Worm (Caenorhabditis elegans) whole organism, young adult: ENCODE measurements around the gene F49C5.12.

Experiments used
- C06A6.2 ChIP-seq: fragments of 200-800 bp; sonication (Bioruptor generic); conservative IDR thresholded peaks from 2 replicates; pipeline ENCODE4 v1.3.6; 2022; ENCODE audit warnings: missing genetic modification characterization, missing compliant biosample characterization
- F10E7.11 ChIP-seq: sonication (generic microtip); optimal IDR thresholded peaks from 2 replicates; lab custom pipeline; 2017; ENCODE audit warnings: mild to moderate bottlenecking, missing genetic modification characterization, moderate library complexity, missing compliant biosample characterization
- F23B12.7 ChIP-seq: sonication (generic microtip); optimal IDR thresholded peaks from 2 replicates; lab custom pipeline; 2017; ENCODE audit warnings: missing genetic modification characterization, mild to moderate bottlenecking, missing compliant biosample characterization, antibody characterized with exemption, moderate library complexity; ENCODE audit not compliant: insufficient read depth
- K11D2.4 ChIP-seq: fragments of 200-800 bp; sonication (Bioruptor generic); IDR thresholded peaks from 2 replicates; pipeline ENCODE4 v1.3.6; 2022; ENCODE audit warnings: missing genetic modification reagents, missing genetic modification characterization, missing compliant biosample characterization
- Y79H2A.3 ChIP-seq: fragments of 200-800 bp; sonication (Bioruptor generic); conservative IDR thresholded peaks from 2 replicates; pipeline ENCODE4 v1.3.6; 2022; ENCODE audit warnings: missing genetic modification reagents, missing genetic modification characterization, missing compliant biosample characterization
- akir-1 ChIP-seq: fragments of 200-800 bp; sonication (Bioruptor generic); optimal IDR thresholded peaks from 2 replicates; lab custom pipeline; 2018; ENCODE audit warnings: mild to moderate bottlenecking, missing genetic modification characterization, moderate library complexity, missing compliant biosample characterization
- atf-7 ChIP-seq: sonication (generic microtip); optimal IDR thresholded peaks from 2 replicates; lab custom pipeline; 2017; ENCODE audit warnings: mild to moderate bottlenecking, missing genetic modification characterization, missing compliant biosample characterization
- bed-2 ChIP-seq: fragments of 200-800 bp; sonication (Bioruptor generic); IDR thresholded peaks from 2 replicates; pipeline ENCODE4 v1.3.6; 2022; ENCODE audit warnings: missing genetic modification reagents, missing genetic modification characterization, missing compliant biosample characterization
- cebp-1 ChIP-seq, 2 experiments: fragments of 200-800 bp in 1 of 2; sonication (Bioruptor generic) in 1 of 2; sonication (generic microtip) in 1 of 2; IDR thresholded peaks in 1 of 2; optimal IDR thresholded peaks in 1 of 2; 2 replicates each; pipeline versions ENCODE4 v1.3.6 to Lab custom; 2017 to 2022; ENCODE audit warnings: missing compliant biosample characterization in 2 of 2, missing genetic modification characterization in 2 of 2, mild to moderate bottlenecking in 1 of 2, missing genetic modification reagents in 1 of 2, moderate library complexity in 1 of 2
- ceh-58 ChIP-seq: fragments of 200-800 bp; sonication (Bioruptor generic); IDR thresholded peaks from 2 replicates; pipeline ENCODE4 v1.3.6; 2022; ENCODE audit warnings: missing genetic modification characterization, missing compliant biosample characterization
- die-1 ChIP-seq: sonication (generic microtip); optimal IDR thresholded peaks from 2 replicates; lab custom pipeline; 2016; ENCODE audit warnings: missing genotype, mild to moderate bottlenecking, missing genetic modification characterization, missing compliant biosample characterization
- dox-1 ChIP-seq: fragments of 200-800 bp; sonication (Bioruptor generic); IDR thresholded peaks from 2 replicates; pipeline ENCODE4 v1.3.6; 2022; ENCODE audit warnings: missing genetic modification reagents, missing genetic modification characterization, missing compliant biosample characterization
- ekl-4 ChIP-seq: fragments of 200-800 bp; sonication (Bioruptor generic); IDR thresholded peaks from 2 replicates; pipeline ENCODE4 v1.3.6; 2022; ENCODE audit warnings: missing genetic modification reagents, missing genetic modification characterization, missing compliant biosample characterization
- ets-4 ChIP-seq: fragments of 200-800 bp; sonication (Bioruptor generic); optimal IDR thresholded peaks from 2 replicates; lab custom pipeline; 2018; ENCODE audit warnings: mild to moderate bottlenecking, missing genetic modification characterization, missing compliant biosample characterization
- hsf-1 ChIP-seq: fragments of 200-800 bp; sonication (Bioruptor generic); IDR thresholded peaks from 2 replicates; pipeline ENCODE4 v1.3.6; 2022; ENCODE audit warnings: missing genetic modification reagents, missing genetic modification characterization, missing compliant biosample characterization
- let-607 ChIP-seq, 2 experiments: fragments of 200-800 bp in 1 of 2; sonication (Bioruptor generic) in 1 of 2; sonication (generic microtip) in 1 of 2; optimal IDR thresholded peaks; 2 replicates each; lab custom pipeline; 2016 to 2018; ENCODE audit warnings: mild to moderate bottlenecking in 2 of 2, missing compliant biosample characterization in 2 of 2, missing genetic modification characterization in 2 of 2, moderate library complexity in 2 of 2, missing genotype in 1 of 2
- lin-40 ChIP-seq: sonication (generic microtip); optimal IDR thresholded peaks from 2 replicates; lab custom pipeline; 2016; ENCODE audit warnings: missing genetic modification characterization, mild to moderate bottlenecking, missing compliant biosample characterization, missing genotype, missing genetic modification reagents
- lin-54 ChIP-seq: fragments of 200-800 bp; sonication (Bioruptor generic); optimal IDR thresholded peaks from 2 replicates; lab custom pipeline; 2018; ENCODE audit warnings: mild to moderate bottlenecking, missing genetic modification characterization, missing compliant biosample characterization
- madf-10 ChIP-seq: sonication (generic microtip); optimal IDR thresholded peaks from 2 replicates; lab custom pipeline; 2016; ENCODE audit warnings: mild to moderate bottlenecking, missing genetic modification characterization, missing compliant biosample characterization
- madf-8 ChIP-seq: fragments of 200-800 bp; sonication (Bioruptor generic); conservative IDR thresholded peaks from 2 replicates; pipeline ENCODE4 v1.3.6; 2022; ENCODE audit warnings: missing genetic modification reagents, missing genetic modification characterization, missing compliant biosample characterization
- mes-4 ChIP-seq: sonication (generic microtip); optimal IDR thresholded peaks from 2 replicates; lab custom pipeline; 2016; ENCODE audit warnings: missing genotype, missing genetic modification characterization, missing compliant biosample characterization
- nhr-80 ChIP-seq: sonication (generic microtip); optimal IDR thresholded peaks from 2 replicates; lab custom pipeline; 2016; ENCODE audit warnings: missing genetic modification characterization, missing compliant biosample characterization
- sea-2 ChIP-seq: fragments of 200-800 bp; sonication (Bioruptor generic); IDR thresholded peaks from 2 replicates; pipeline ENCODE4 v1.3.6; 2022; ENCODE audit warnings: missing genetic modification characterization, missing compliant biosample characterization
- snpc-1.1 ChIP-seq: sonication (generic microtip); optimal IDR thresholded peaks from 2 replicates; lab custom pipeline; 2017; ENCODE audit warnings: missing genetic modification characterization, mild to moderate bottlenecking, missing compliant biosample characterization, antibody characterized with exemption, moderate library complexity, missing genotype, missing genetic modification reagents; ENCODE audit not compliant: insufficient read depth
- snpc-3.4 ChIP-seq: sonication (generic microtip); optimal IDR thresholded peaks from 2 replicates; lab custom pipeline; 2017; ENCODE audit warnings: missing genetic modification characterization, mild to moderate bottlenecking, missing compliant biosample characterization, antibody characterized with exemption, moderate library complexity, missing genotype, missing genetic modification reagents
- somi-1 ChIP-seq: fragments of 200-800 bp; sonication (Bioruptor generic); optimal IDR thresholded peaks from 2 replicates; lab custom pipeline; 2018; ENCODE audit warnings: mild to moderate bottlenecking, missing genetic modification characterization, missing compliant biosample characterization
- sptf-2 ChIP-seq: fragments of 200-800 bp; sonication (Bioruptor generic); optimal IDR thresholded peaks from 2 replicates; lab custom pipeline; 2018; ENCODE audit warnings: mild to moderate bottlenecking, missing genetic modification characterization, missing compliant biosample characterization
- tbp1 ChIP-seq: fragments of 200-800 bp; sonication (Bioruptor generic); optimal IDR thresholded peaks from 2 replicates; lab custom pipeline; 2018; ENCODE audit warnings: mild to moderate bottlenecking, missing genetic modification characterization, missing compliant biosample characterization
- tlf-1 ChIP-seq: fragments of 200-800 bp; sonication (Bioruptor generic); optimal IDR thresholded peaks from 2 replicates; lab custom pipeline; 2018; ENCODE audit warnings: mild to moderate bottlenecking, missing genetic modification characterization, missing compliant biosample characterization
- unc-62 ChIP-seq: fragments of 150-350 bp; optimal IDR thresholded peaks from 2 replicates; lab custom pipeline; 2014; ENCODE audit warnings: missing biosample characterization, missing genetic modification reagents, missing genetic modification characterization
- ztf-25 ChIP-seq: fragments of 200-800 bp; sonication (Bioruptor generic); IDR thresholded peaks from 2 replicates; pipeline ENCODE4 v1.3.6; 2022; ENCODE audit warnings: missing genetic modification reagents, missing genetic modification characterization, missing compliant biosample characterization

The F49C5.12 gene

DNA sequence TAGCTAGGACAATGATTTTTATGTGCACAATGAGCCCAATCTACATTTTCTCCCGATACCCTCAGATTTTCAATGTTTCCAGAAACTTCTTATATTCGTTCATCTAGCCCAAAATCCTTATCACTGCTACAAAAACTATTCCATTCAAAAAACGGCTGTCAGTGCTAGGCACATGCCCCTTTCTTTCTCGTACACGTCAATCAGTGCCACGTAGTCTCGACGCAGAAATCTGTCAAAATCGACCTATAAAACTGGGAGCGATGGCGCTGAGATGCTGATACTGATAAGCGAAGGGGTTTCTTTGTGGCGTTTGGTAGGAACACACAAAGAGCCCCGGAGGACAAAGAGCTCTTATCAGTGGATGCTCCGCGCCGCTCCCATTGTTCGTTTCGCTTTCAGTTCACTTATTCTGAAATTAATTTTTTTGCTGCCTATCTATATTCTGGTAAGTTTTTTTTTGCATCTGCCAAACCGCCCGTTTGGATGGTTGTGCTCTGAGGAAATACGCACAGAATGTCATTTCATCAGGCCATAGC lies 41.2 kb downstream of the F49C5.12 start, which contains the start of gene srh-70 (continued):
- TF ChIP-seq ceh-58 (GFP tag; lab: Robert Waterston, UW): no peak
- 0 out of 2 replicates have a peak, but pooled peaks have one; percentile 8 for TF ChIP-seq ekl-4 (GFP tag; lab: Robert Waterston, UW)
- TF ChIP-seq tbp1 (GFP tag; lab: Kevin White, UChicago): peak; percentile 57
- TF ChIP-seq K11D2.4 (GFP tag; lab: Robert Waterston, UW): 0 out of 2 replicates have a peak, but pooled peaks have one; percentile 15
- no peak for TF ChIP-seq akir-1
- peak; percentile 5 for TF ChIP-seq F23B12.7
- TF ChIP-seq ets-4: peak; percentile 21
- TF ChIP-seq snpc-1.1 (tag; lab: Kevin White, UChicago): no peak
- no peak for TF ChIP-seq snpc-3.4
- TF ChIP-seq hsf-1 (GFP tag; lab: Robert Waterston, UW): peak; percentile 59; the same call in 1 of the 2 replicates
- no peak for TF ChIP-seq cebp-1 (GFP tag; IDR thresholded peaks at IDR 0.05; lab: Robert Waterston, UW)
- TF ChIP-seq cebp-1 (tag; optimal IDR thresholded peaks at IDR 0.05; lab: Kevin White, UChicago): peak; percentile 7
- TF ChIP-seq lin-54 (GFP tag; lab: Kevin White, UChicago): peak; percentile 58
- TF ChIP-seq madf-10 (tag; lab: Kevin White, UChicago): peak; percentile 6
- TF ChIP-seq C06A6.2 (GFP tag; lab: Robert Waterston, UW): 0 out of 2 replicates have a peak, but pooled peaks have one; percentile 24
- peak; percentile 83 for TF ChIP-seq atf-7 (tag; lab: Kevin White, UChicago)
- peak; percentile 48 for TF ChIP-seq lin-40 (tag; lab: Kevin White, UChicago)
- no peak for TF ChIP-seq somi-1 (GFP tag; lab: Kevin White, UChicago)

- no peak for TF ChIP-seq F10E7.11 (tag; lab: Kevin White, UChicago)
- TF ChIP-seq tlf-1 (GFP tag; lab: Kevin White, UChicago): no peak
- peak; percentile 35 for TF ChIP-seq nhr-80
- no peak for TF ChIP-seq sptf-2
- TF ChIP-seq madf-8 (GFP tag; lab: Robert Waterston, UW): no peak
- TF ChIP-seq sea-2: no peak
- TF ChIP-seq mes-4 (tag; lab: Kevin White, UChicago): no peak
- TF ChIP-seq ztf-25: no peak
- TF ChIP-seq unc-62 (GFP tag; lab: Kevin White, UChicago): peak; percentile 34
- no peak for TF ChIP-seq dox-1
- peak; percentile 58 for TF ChIP-seq let-607 (tag; optimal IDR thresholded peaks at IDR 0.05; lab: Kevin White, UChicago)
- no peak for TF ChIP-seq cebp-1 (GFP tag; IDR thresholded peaks at IDR 0.05; lab: Robert Waterston, UW)
- no peak for TF ChIP-seq cebp-1 (tag; optimal IDR thresholded peaks at IDR 0.05; lab: Kevin White, UChicago)
- TF ChIP-seq die-1 (tag; lab: Kevin White, UChicago): no peak
Observed at ce11 chrII:12518008-12518407, 42.1 kb downstream of the F49C5.12 start.

- TF ChIP-seq Y79H2A.3 (GFP tag; lab: Robert Waterston, UW): no peak
- no peak for TF ChIP-seq ekl-4 (GFP tag; lab: Robert Waterston, UW)
- no peak for TF ChIP-seq bed-2 (GFP tag; lab: Robert Waterston, UW)
- TF ChIP-seq ceh-58 (GFP tag; lab: Robert Waterston, UW): no peak
Observed at ce11 chrII:12516313-12516712, 43.8 kb downstream of the F49C5.12 start, which contains the start of gene srh-61. Gene srh-61, minus strand, starts transcription at chrII:12516413.

ce11 chrII:12514620-12515019 lies 45.5 kb downstream of the F49C5.12 start, which contains the start of gene srh-69:
Gene srh-69, minus strand, starts transcription at chrII:12514720.
- no peak for TF ChIP-seq Y79H2A.3 (GFP tag; lab: Robert Waterston, UW)
